Worm (Caenorhabditis elegans) whole organism, L4 larva: ENCODE data around the gene rle-1.

Experiments used
- F44E2.7 ChIP-seq: fragments of 200-800 bp; sonication (Bioruptor generic); IDR thresholded peaks from 2 replicates; pipeline ENCODE4 v2.1.2; 2022; ENCODE audit warnings: missing genetic modification characterization, missing compliant biosample characterization
- Y105C5A.15 ChIP-seq: fragments of 200-800 bp; sonication (Bioruptor generic); IDR thresholded peaks from 2 replicates; pipeline ENCODE4 v1.3.6; 2022; ENCODE audit warnings: missing genetic modification characterization, missing compliant biosample characterization
- Y75B8A.6 ChIP-seq: fragments of 200-800 bp; sonication (Bioruptor generic); IDR thresholded peaks from 2 replicates; pipeline ENCODE4 v1.3.6; 2022; ENCODE audit warnings: missing genetic modification reagents, missing genetic modification characterization, missing compliant biosample characterization
- aha-1 ChIP-seq: fragments of 150-350 bp; peaks from one replicate; lab custom pipeline; 2014; ENCODE audit warnings: missing biosample characterization, missing genetic modification characterization
- aly-2 ChIP-seq: sonication (generic microtip); optimal IDR thresholded peaks from 2 replicates; lab custom pipeline; 2018; ENCODE audit warnings: missing biosample characterization, missing genetic modification characterization
- ceh-20 ChIP-seq: fragments of 200-800 bp; sonication (Bioruptor generic); IDR thresholded peaks from 2 replicates; pipeline ENCODE4 v1.3.6; 2022; ENCODE audit warnings: missing genetic modification reagents, missing genetic modification characterization, missing compliant biosample characterization
- ceh-32 ChIP-seq: sonication (generic microtip); optimal IDR thresholded peaks from 2 replicates; lab custom pipeline; 2016; ENCODE audit warnings: mild to moderate bottlenecking, missing genetic modification characterization, missing compliant biosample characterization; ENCODE audit not compliant: poor library complexity
- cey-2 ChIP-seq: sonication (generic microtip); optimal IDR thresholded peaks from 3 replicates; lab custom pipeline; 2017; ENCODE audit warnings: missing genetic modification characterization, mild to moderate bottlenecking, missing compliant biosample characterization, antibody characterized with exemption, borderline replicate concordance; ENCODE audit not compliant: insufficient read depth
- daf-19 ChIP-seq: fragments of 200-800 bp; sonication (Bioruptor generic); conservative IDR thresholded peaks from 2 replicates; pipeline ENCODE4 v1.3.6; 2022; ENCODE audit warnings: missing genetic modification characterization, missing compliant biosample characterization
- dmd-8 ChIP-seq: fragments of 200-800 bp; sonication (Bioruptor generic); IDR thresholded peaks from 2 replicates; pipeline ENCODE4 v1.3.6; 2022; ENCODE audit warnings: missing genetic modification characterization, missing compliant biosample characterization
- dpl-1 ChIP-seq: fragments of 150-350 bp; optimal IDR thresholded peaks from 2 replicates; lab custom pipeline; 2014; ENCODE audit warnings: missing biosample characterization, missing genetic modification reagents, missing genetic modification characterization
- jun-1 ChIP-seq: fragments of 150-350 bp; optimal IDR thresholded peaks from 2 replicates; lab custom pipeline; 2014; ENCODE audit warnings: missing biosample characterization, missing genetic modification reagents, missing genetic modification characterization
- lin-1 ChIP-seq: fragments of 200-800 bp; sonication (Bioruptor generic); IDR thresholded peaks from 2 replicates; pipeline ENCODE4 v1.3.6; 2022; ENCODE audit warnings: missing genetic modification reagents, missing genetic modification characterization, missing compliant biosample characterization
- lin-13 ChIP-seq: fragments of 150-350 bp; optimal IDR thresholded peaks from 2 replicates; lab custom pipeline; 2014; ENCODE audit warnings: missing biosample characterization, missing genetic modification reagents, missing genetic modification characterization
- lin-38 ChIP-seq: fragments of 200-800 bp; sonication (Bioruptor generic); IDR thresholded peaks from 2 replicates; pipeline ENCODE4 v1.3.6; 2022; ENCODE audit warnings: missing genetic modification reagents, missing genetic modification characterization, missing compliant biosample characterization
- lsy-2 ChIP-seq, 2 experiments: fragments of 150-350 bp in 1 of 2; sonication (generic microtip) in 1 of 2; optimal IDR thresholded peaks; 2 replicates each; lab custom pipeline; 2014 to 2017; ENCODE audit warnings: missing biosample characterization in 2 of 2, missing genetic modification characterization in 2 of 2
- mes-2 ChIP-seq: sonication (generic microtip); optimal IDR thresholded peaks from 2 replicates; lab custom pipeline; 2016; ENCODE audit warnings: missing genotype, mild to moderate bottlenecking, missing genetic modification characterization, missing compliant biosample characterization; ENCODE audit not compliant: poor library complexity, severe bottlenecking
- mxl-2 ChIP-seq: fragments of 200-800 bp; sonication (Bioruptor generic); conservative IDR thresholded peaks from 2 replicates; pipeline ENCODE4 v1.3.6; 2022; ENCODE audit warnings: missing genetic modification reagents, missing genetic modification characterization, missing compliant biosample characterization
- nhr-10 ChIP-seq: fragments of 150-350 bp; optimal IDR thresholded peaks from 2 replicates; lab custom pipeline; 2014; ENCODE audit warnings: missing biosample characterization, missing genetic modification characterization
- nhr-102 ChIP-seq: sonication (generic microtip); optimal IDR thresholded peaks from 2 replicates; lab custom pipeline; 2016; ENCODE audit warnings: mild to moderate bottlenecking, missing genetic modification characterization, moderate library complexity, missing compliant biosample characterization
- nhr-28 ChIP-seq: fragments of 150-350 bp; optimal IDR thresholded peaks from 2 replicates; lab custom pipeline; 2014; ENCODE audit warnings: missing biosample characterization, missing genetic modification characterization
- nhr-76 ChIP-seq: fragments of 150-350 bp; optimal IDR thresholded peaks from 2 replicates; lab custom pipeline; 2014; ENCODE audit warnings: missing biosample characterization, missing genetic modification characterization
- pha-4 ChIP-seq, 2 experiments: fragments of 150-350 bp in 1 of 2; fragments of 200-800 bp in 1 of 2; sonication (Bioruptor generic) in 1 of 2; IDR thresholded peaks in 1 of 2; optimal IDR thresholded peaks in 1 of 2; 2 replicates each; pipeline versions ENCODE4 v1.3.6 to Lab custom; 2014 to 2022; ENCODE audit warnings: missing genetic modification characterization in 2 of 2, missing genetic modification reagents in 2 of 2, missing biosample characterization in 1 of 2, missing compliant biosample characterization in 1 of 2
- set-16 ChIP-seq: fragments of 200-800 bp; sonication (Bioruptor generic); IDR thresholded peaks from 2 replicates; pipeline ENCODE4 v1.3.6; 2022; ENCODE audit warnings: missing genetic modification reagents, missing genetic modification characterization, missing compliant biosample characterization
- skn-1 ChIP-seq: fragments of 150-350 bp; optimal IDR thresholded peaks from 2 replicates; lab custom pipeline; 2014; ENCODE audit warnings: missing biosample characterization, missing genetic modification characterization
- spr-3 ChIP-seq: fragments of 200-800 bp; sonication (Bioruptor generic); optimal IDR thresholded peaks from 2 replicates; lab custom pipeline; 2018; ENCODE audit warnings: mild to moderate bottlenecking, missing genetic modification characterization, missing compliant biosample characterization
- unc-130 ChIP-seq: sonication (generic microtip); optimal IDR thresholded peaks from 2 replicates; lab custom pipeline; 2016; ENCODE audit warnings: missing genetic modification reagents, missing genetic modification characterization, missing compliant biosample characterization
- unc-62 ChIP-seq, 3 experiments: fragments of 150-350 bp in 1 of 3; sonication (generic microtip); optimal IDR thresholded peaks in 2 of 3; peaks in 1 of 3; 1 replicate in 1 of 3; 2 replicates in 2 of 3; lab custom pipeline; 2014 to 2017; ENCODE audit warnings: missing biosample characterization in 3 of 3, missing genetic modification characterization in 3 of 3, missing genetic modification reagents in 3 of 3, missing genotype in 1 of 3
- zfp-3 ChIP-seq: fragments of 200-800 bp; sonication (Bioruptor generic); conservative IDR thresholded peaks from 2 replicates; pipeline ENCODE4 v1.3.6; 2022; ENCODE audit warnings: missing genetic modification reagents, missing genetic modification characterization, missing compliant biosample characterization
- ztf-7 ChIP-seq: fragments of 150-350 bp; optimal IDR thresholded peaks from 2 replicates; lab custom pipeline; 2014; ENCODE audit warnings: missing biosample characterization, missing genetic modification characterization

The rle-1 gene

DNA sequence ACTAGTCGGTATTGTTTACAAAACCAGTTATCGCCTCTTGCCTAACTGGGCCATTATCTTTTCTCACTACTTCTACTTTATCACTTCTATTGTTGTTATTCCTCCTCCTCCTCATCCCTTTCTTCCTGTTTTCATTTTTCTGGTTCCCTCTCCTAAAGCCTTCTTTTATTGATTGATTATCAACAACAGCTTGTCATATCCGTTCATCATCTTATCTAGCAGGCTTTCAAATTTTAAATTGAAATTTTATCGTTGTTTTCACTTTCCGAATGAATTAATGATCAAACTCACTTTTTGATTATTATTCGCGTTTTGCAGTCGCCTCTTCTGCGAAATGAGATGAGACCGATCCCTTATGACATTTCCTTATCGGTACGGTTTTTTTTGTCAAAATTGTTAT lies 24.9 kb upstream of the rle-1 start, which contains the start of gene cut-6:
cut-6 (plus strand) TSS at position 301 of the 400 bp plus-strand sequence.
- TF ChIP-seq nhr-102 (tag; lab: Kevin White, UChicago): no peak
- peak; percentile 21 for TF ChIP-seq aha-1

ce11 chrIII:10914971-10915370 lies 21.1 kb upstream of the rle-1 start:
- TF ChIP-seq Y75B8A.6 (GFP tag; lab: Robert Waterston, UW) (no peak), aly-2 (tag; lab: Kevin White, UChicago) (no peak), aha-1 (peak; percentile 93)

DNA sequence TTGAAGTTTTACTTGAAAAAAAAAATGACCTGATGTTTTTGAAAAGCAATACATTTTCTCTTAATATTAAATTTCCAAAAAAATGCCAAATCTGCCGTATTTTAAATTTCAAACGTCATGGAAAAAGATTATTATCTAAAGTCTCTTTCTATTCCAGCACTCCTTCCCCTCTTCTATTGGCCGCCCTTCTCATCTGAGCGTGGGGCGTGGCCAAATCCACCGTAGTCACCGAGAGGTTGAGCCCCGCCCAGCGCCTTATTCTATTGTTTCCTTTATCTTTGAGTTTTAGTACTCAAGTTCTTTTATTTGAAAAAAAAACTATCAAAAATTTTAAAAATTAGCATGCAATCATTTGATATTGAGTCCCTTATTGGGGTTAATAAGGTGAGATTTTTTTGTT lies 16.0 kb upstream of the rle-1 start, which contains the start of gene vab-7:
vab-7 (plus strand) TSS at position 301 of the 400 bp plus-strand sequence.
- no peak for TF ChIP-seq Y105C5A.15
- no peak for TF ChIP-seq F44E2.7 (GFP tag; lab: Robert Waterston, UW)
- no peak for TF ChIP-seq set-16
- TF ChIP-seq lin-1: no peak
- no peak for TF ChIP-seq zfp-3 (GFP tag; lab: Robert Waterston, UW)
- TF ChIP-seq cey-2: no peak
- no peak for TF ChIP-seq nhr-10 (tag; lab: Kevin White, UChicago)
- no peak for TF ChIP-seq mxl-2 (GFP tag; lab: Robert Waterston, UW)
- no peak for TF ChIP-seq nhr-76 (tag; lab: Kevin White, UChicago)
- TF ChIP-seq skn-1: no peak
- TF ChIP-seq ceh-32: no peak
- no peak for TF ChIP-seq ceh-20 (GFP tag; lab: Robert Waterston, UW)
- no peak for TF ChIP-seq unc-130 (GFP tag; lab: Kevin White, UChicago)
- no peak for TF ChIP-seq pha-4 (GFP tag; IDR thresholded peaks at IDR 0.05; lab: Robert Waterston, UW)
- no peak for TF ChIP-seq pha-4 (tag; optimal IDR thresholded peaks at IDR 0.05; lab: Kevin White, UChicago)
- no peak for TF ChIP-seq lsy-2 (tag; optimal IDR thresholded peaks at IDR 0.05; lab: Kevin White, UChicago)
- TF ChIP-seq daf-19 (GFP tag; lab: Robert Waterston, UW): no peak
- TF ChIP-seq jun-1: no peak
- TF ChIP-seq lin-13 (GFP tag; lab: Kevin White, UChicago): no peak
- no peak for TF ChIP-seq dmd-8 (GFP tag; lab: Robert Waterston, UW)
- TF ChIP-seq spr-3: no peak

- TF ChIP-seq nhr-28 (tag; lab: Kevin White, UChicago) (no peak), set-16 (peak; percentile 68)
- TF ChIP-seq, all 104 proteins: peak for 1
Observed at ce11 chrIII:10921474-10921873, 14.6 kb upstream of the rle-1 start.

DNA sequence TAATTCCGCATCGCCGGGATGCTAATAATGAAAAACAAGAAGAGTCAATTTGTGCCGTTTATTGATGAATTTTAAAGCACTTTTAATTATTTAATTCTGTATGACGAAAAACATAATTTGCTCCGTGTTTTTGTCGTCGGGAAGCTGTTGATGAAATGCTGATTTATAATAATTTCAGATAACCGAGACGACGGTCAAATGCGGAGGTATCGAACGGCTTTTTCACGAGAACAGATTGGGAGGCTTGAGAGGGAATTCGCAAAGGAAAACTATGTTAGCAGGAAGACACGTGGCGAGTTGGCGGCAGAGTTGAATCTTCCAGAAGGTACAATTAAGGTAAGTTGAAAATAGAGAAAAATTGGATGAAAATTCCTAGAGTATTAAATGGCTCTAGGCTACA lies 12.5 kb upstream of the rle-1 start:
- peak in 1 of 2 experiments; percentile 96 for TF ChIP-seq unc-62 (GFP tag; optimal IDR thresholded peaks at IDR 0.05 in 1 of 2; lab: Kevin White, UChicago)
- no peak for TF ChIP-seq unc-62 (tag; optimal IDR thresholded peaks at IDR 0.05; lab: Kevin White, UChicago)
- TF ChIP-seq aha-1: peak; percentile 1
- TF ChIP-seq aly-2 (tag; lab: Kevin White, UChicago): no peak

DNA sequence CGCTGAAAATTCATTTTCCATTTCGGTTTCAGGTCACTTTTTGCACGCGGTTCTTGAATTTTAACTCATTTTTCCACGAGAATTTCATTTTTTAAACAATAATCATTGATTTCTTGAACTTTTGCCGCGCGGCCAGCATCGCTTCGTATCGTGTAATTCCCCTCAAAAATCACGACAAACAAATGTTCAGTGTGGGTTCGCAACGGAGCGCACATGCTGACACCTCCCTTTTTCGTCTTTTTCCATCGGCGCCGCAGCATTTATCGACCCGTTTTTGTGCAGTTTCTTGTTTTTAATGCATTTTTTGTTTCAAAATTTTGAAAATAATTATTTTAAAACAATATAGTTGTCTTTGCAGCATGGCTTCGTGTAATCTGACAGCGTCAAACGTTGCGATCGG lies 5.2 kb upstream of the rle-1 start, which contains the start of gene M142.5:
M142.5 (plus strand) TSS at position 352 of the 400 bp plus-strand sequence.
- TF ChIP-seq ztf-7 (tag; lab: Kevin White, UChicago) (no peak), dmd-8 (GFP tag; lab: Robert Waterston, UW) (no peak), lin-38 (GFP tag; lab: Robert Waterston, UW) (peak; percentile 90), nhr-10 (tag; lab: Kevin White, UChicago) (no peak), dpl-1 (GFP tag; lab: Kevin White, UChicago) (peak; percentile 26), mes-2 (tag; lab: Kevin White, UChicago) (peak; percentile 60), lsy-2 (tag; optimal IDR thresholded peaks at IDR 0.05; lab: Kevin White, UChicago) (peak in 1 of 2 experiments; percentile 50)
- TF ChIP-seq, all 104 proteins: peak for 4
